Fruit fly (Drosophila melanogaster): ENCODE data around the gene CG5114.

CG5114 gene

dm6 chr3L:14964862-14965261 is 17.8 kb upstream of the CG5114 start:
- TF ChIP-seq Myc (optimal IDR thresholded peaks at IDR 0.05) (no peak), insv (optimal IDR thresholded peaks at IDR 0.05) (no peak), psq (optimal IDR thresholded peaks at IDR 0.05) (no peak), h (optimal IDR thresholded peaks at IDR 0.05) (no peak), Sin3A (optimal IDR thresholded peaks at IDR 0.05) (no peak), ttk (optimal IDR thresholded peaks at IDR 0.05) (no peak)

dm6 chr3L:14966199-14966858 is 16.3 kb upstream of the CG5114 start:
- TF ChIP-seq Myc (optimal IDR thresholded peaks at IDR 0.05) = no peak
- no peak for TF ChIP-seq ttk (optimal IDR thresholded peaks at IDR 0.05)
- no peak for TF ChIP-seq psq (optimal IDR thresholded peaks at IDR 0.05)
- TF ChIP-seq insv (optimal IDR thresholded peaks at IDR 0.05) = no peak
- no peak for TF ChIP-seq Sin3A (optimal IDR thresholded peaks at IDR 0.05)
- no peak for TF ChIP-seq h (optimal IDR thresholded peaks at IDR 0.05)

dm6 chr3L:14967691-14968538 is 14.7 kb upstream of the CG5114 start:
- TF ChIP-seq Myc (optimal IDR thresholded peaks at IDR 0.05) (no peak), h (optimal IDR thresholded peaks at IDR 0.05) (no peak), ttk (optimal IDR thresholded peaks at IDR 0.05) (no peak), Sin3A (optimal IDR thresholded peaks at IDR 0.05) (no peak), psq (optimal IDR thresholded peaks at IDR 0.05) (no peak), insv (optimal IDR thresholded peaks at IDR 0.05) (no peak)

dm6 chr3L:14968553-14968952 is 14.1 kb upstream of the CG5114 start:
- TF ChIP-seq insv (optimal IDR thresholded peaks at IDR 0.05) (no peak), ttk (optimal IDR thresholded peaks at IDR 0.05) (no peak), h (optimal IDR thresholded peaks at IDR 0.05) (no peak), psq (optimal IDR thresholded peaks at IDR 0.05) (no peak), Sin3A (optimal IDR thresholded peaks at IDR 0.05) (no peak), Myc (optimal IDR thresholded peaks at IDR 0.05) (no peak)

- no peak for TF ChIP-seq Sin3A (optimal IDR thresholded peaks at IDR 0.05)
- no peak for TF ChIP-seq ttk (optimal IDR thresholded peaks at IDR 0.05)
- no peak for TF ChIP-seq h (optimal IDR thresholded peaks at IDR 0.05)
- no peak for TF ChIP-seq insv (optimal IDR thresholded peaks at IDR 0.05)
- no peak for TF ChIP-seq Myc (optimal IDR thresholded peaks at IDR 0.05)
Measured at dm6 chr3L:14969171-14969570, 13.5 kb upstream of the CG5114 start, which contains the start of gene Tom. Tom (plus strand) TSS chr3L:14969344.

- TF ChIP-seq psq (optimal IDR thresholded peaks at IDR 0.05) (no peak), insv (optimal IDR thresholded peaks at IDR 0.05) (no peak), ttk (optimal IDR thresholded peaks at IDR 0.05) (no peak), Sin3A (optimal IDR thresholded peaks at IDR 0.05) (no peak), h (optimal IDR thresholded peaks at IDR 0.05) (no peak), Myc (optimal IDR thresholded peaks at IDR 0.05) (no peak)
Measured at dm6 chr3L:14970213-14970612, 12.4 kb upstream of the CG5114 start.

dm6 chr3L:14971893-14972624 is 10.6 kb upstream of the CG5114 start:
- TF ChIP-seq Myc (optimal IDR thresholded peaks at IDR 0.05) (no peak), Sin3A (optimal IDR thresholded peaks at IDR 0.05) (no peak), h (optimal IDR thresholded peaks at IDR 0.05) (no peak), psq (optimal IDR thresholded peaks at IDR 0.05) (no peak), ttk (optimal IDR thresholded peaks at IDR 0.05) (no peak)

- TF ChIP-seq ttk (optimal IDR thresholded peaks at IDR 0.05) (no peak), Myc (optimal IDR thresholded peaks at IDR 0.05) (no peak), psq (optimal IDR thresholded peaks at IDR 0.05) (no peak), h (optimal IDR thresholded peaks at IDR 0.05) (no peak), insv (optimal IDR thresholded peaks at IDR 0.05) (no peak), Sin3A (optimal IDR thresholded peaks at IDR 0.05) (no peak)
Measured at dm6 chr3L:14972625-14973250, 9.9 kb upstream of the CG5114 start, which contains the start of gene Brd. Brd (plus strand) TSS chr3L:14972667.

dm6 chr3L:14973251-14973625 is 9.4 kb upstream of the CG5114 start:
- TF ChIP-seq insv (optimal IDR thresholded peaks at IDR 0.05) (no peak), Sin3A (optimal IDR thresholded peaks at IDR 0.05) (no peak), h (optimal IDR thresholded peaks at IDR 0.05) (no peak), ttk (optimal IDR thresholded peaks at IDR 0.05) (no peak), psq (optimal IDR thresholded peaks at IDR 0.05) (no peak), Myc (optimal IDR thresholded peaks at IDR 0.05) (no peak)

- TF ChIP-seq h (optimal IDR thresholded peaks at IDR 0.05) = no peak
- TF ChIP-seq insv (optimal IDR thresholded peaks at IDR 0.05) = no peak
- no peak for TF ChIP-seq Myc (optimal IDR thresholded peaks at IDR 0.05)
- no peak for TF ChIP-seq Sin3A (optimal IDR thresholded peaks at IDR 0.05)
- TF ChIP-seq psq (optimal IDR thresholded peaks at IDR 0.05) = no peak
- no peak for TF ChIP-seq ttk (optimal IDR thresholded peaks at IDR 0.05)
Measured at dm6 chr3L:14974513-14974912, 8.1 kb upstream of the CG5114 start, which contains the start of gene Ocho. Ocho (plus strand) TSS chr3L:14974848.

- TF ChIP-seq psq (optimal IDR thresholded peaks at IDR 0.05) = no peak
- no peak for TF ChIP-seq Sin3A (optimal IDR thresholded peaks at IDR 0.05)
- no peak for TF ChIP-seq insv (optimal IDR thresholded peaks at IDR 0.05)
- no peak for TF ChIP-seq Myc (optimal IDR thresholded peaks at IDR 0.05)
- TF ChIP-seq ttk (optimal IDR thresholded peaks at IDR 0.05) = no peak
- TF ChIP-seq h (optimal IDR thresholded peaks at IDR 0.05) = no peak
Measured at dm6 chr3L:14974952-14975351, 7.7 kb upstream of the CG5114 start.
